Fruit fly (Drosophila melanogaster): Measurements from ENCODE around the gene CG15443.
A peak's percentile ranks its signal among the peaks of the same experiment; 100 is the strongest.

CG15443 gene

DNA sequence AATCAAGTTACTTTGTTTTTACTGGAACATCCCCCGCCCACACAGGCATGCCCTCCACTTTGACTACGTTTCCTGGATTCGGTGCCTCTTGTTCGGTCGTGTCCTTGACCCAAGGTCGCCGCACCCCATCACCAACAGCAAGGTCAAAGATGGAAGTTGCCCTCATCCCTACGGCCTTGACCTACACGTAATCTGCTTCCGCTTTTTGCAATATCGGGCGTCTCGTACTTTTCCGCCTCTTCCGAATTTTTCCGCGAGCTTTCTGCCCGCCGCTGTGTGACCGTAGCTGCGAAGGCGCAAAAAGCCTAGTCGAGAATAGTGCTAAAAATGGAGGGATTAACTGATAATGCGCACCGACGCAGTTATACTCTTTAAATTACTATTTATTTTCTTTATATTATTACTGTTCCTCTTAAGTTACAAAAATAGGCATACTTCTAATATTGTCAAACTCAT, 6.7 kb downstream of the CG15443 start, which contains the start of gene Gs1l (continued):
- no peak for TF ChIP-seq Sox100B (GFP tag; optimal IDR thresholded peaks at IDR 0.05)
- TF ChIP-seq ash1 (GFP tag; optimal IDR thresholded peaks at IDR 0.05) = no peak
- TF ChIP-seq ewg (GFP tag; optimal IDR thresholded peaks at IDR 0.05) = no peak
- no peak for TF ChIP-seq sens-2 (GFP tag; IDR thresholded peaks at IDR 0.05)
- no peak for TF ChIP-seq Six4 (GFP tag; optimal IDR thresholded peaks at IDR 0.05)
- TF ChIP-seq chm (GFP tag; IDR thresholded peaks at IDR 0.05) = peak; percentile 7; the same call in 1 of the 2 replicates
- TF ChIP-seq Jarid2 (GFP tag; optimal IDR thresholded peaks at IDR 0.05) = no peak
- no peak for TF ChIP-seq Sry-δ (GFP tag; optimal IDR thresholded peaks at IDR 0.05)
- TF ChIP-seq oc (tag; optimal IDR thresholded peaks at IDR 0.05) = no peak
- no peak for TF ChIP-seq CG12236 (GFP tag; optimal IDR thresholded peaks at IDR 0.05)
- TF ChIP-seq MBD-R2 (GFP tag; IDR thresholded peaks at IDR 0.05) = peak; percentile 86
- TF ChIP-seq CG10565 (GFP tag; optimal IDR thresholded peaks at IDR 0.05) = no peak
- TF ChIP-seq HHEX (GFP tag; optimal IDR thresholded peaks at IDR 0.05) = no peak
- peak; percentile 34 for TF ChIP-seq CG2712 (tag; optimal IDR thresholded peaks at IDR 0.05)
- TF ChIP-seq CG17612 (GFP tag; IDR thresholded peaks at IDR 0.05) = no peak
- TF ChIP-seq CrebB (tag; optimal IDR thresholded peaks at IDR 0.05) = no peak
- TF ChIP-seq Mad (GFP tag; optimal IDR thresholded peaks at IDR 0.05) = no peak
- no peak for TF ChIP-seq nerfin-2 (GFP tag; IDR thresholded peaks at IDR 0.05; ENCODE audit: partially characterized antibody)
- no peak for TF ChIP-seq eve (GFP tag; optimal IDR thresholded peaks at IDR 0.05)
- no peak for TF ChIP-seq slou (GFP tag; optimal IDR thresholded peaks at IDR 0.05)
- TF ChIP-seq Poxn (GFP tag; IDR thresholded peaks at IDR 0.05) = no peak
- no peak for TF ChIP-seq CG3281 (GFP tag; optimal IDR thresholded peaks at IDR 0.05)
- TF ChIP-seq seq (GFP tag; IDR thresholded peaks at IDR 0.05) = no peak
- TF ChIP-seq CG10147 (GFP tag; optimal IDR thresholded peaks at IDR 0.05) = peak; percentile 24
- TF ChIP-seq CG33213 (GFP tag; optimal IDR thresholded peaks at IDR 0.05) = no peak
- no peak for TF ChIP-seq wdn (GFP tag; IDR thresholded peaks at IDR 0.05)
- TF ChIP-seq Rx (GFP tag; IDR thresholded peaks at IDR 0.05) = no peak
- no peak for TF ChIP-seq CG13296 (GFP tag; optimal IDR thresholded peaks at IDR 0.05)
- TF ChIP-seq CG14014 (GFP tag; IDR thresholded peaks at IDR 0.05) = peak; percentile 35; the same call in 1 of the 2 replicates
- no peak for TF ChIP-seq CG7928 (GFP tag; optimal IDR thresholded peaks at IDR 0.05)
- TF ChIP-seq HmgD (GFP tag; optimal IDR thresholded peaks at IDR 0.05) = no peak
- TF ChIP-seq CG11696 (GFP tag; IDR thresholded peaks at IDR 0.05) = 0 out of 2 replicates have a peak, but pooled peaks have one; percentile 8
- TF ChIP-seq CG11247 (GFP tag; IDR thresholded peaks at IDR 0.05) = 0 out of 2 replicates have a peak, but pooled peaks have one; percentile 22
- no peak for TF ChIP-seq pros (GFP tag; optimal IDR thresholded peaks at IDR 0.05)
- TF ChIP-seq pzg (GFP tag; optimal IDR thresholded peaks at IDR 0.05) = peak; percentile 55
- TF ChIP-seq CG15269 (tag; optimal IDR thresholded peaks at IDR 0.05) = peak; percentile 49
- peak; percentile 19 for TF ChIP-seq Meics (GFP tag; optimal IDR thresholded peaks at IDR 0.05)
- TF ChIP-seq bcd (GFP tag; optimal IDR thresholded peaks at IDR 0.05) = peak; percentile 45
- TF ChIP-seq Camta (GFP tag; optimal IDR thresholded peaks at IDR 0.05) = no peak
- TF ChIP-seq ap (GFP tag; IDR thresholded peaks at IDR 0.05) = no peak
- no peak for TF ChIP-seq insv (GFP tag; optimal IDR thresholded peaks at IDR 0.05)
- TF ChIP-seq Atf-2 (GFP tag; optimal IDR thresholded peaks at IDR 0.05) = no peak
- TF ChIP-seq Trl (optimal IDR thresholded peaks at IDR 0.05) = no peak
- TF ChIP-seq Trl (GFP tag; optimal IDR thresholded peaks at IDR 0.05) = no peak
- TF ChIP-seq CHES-1-like (GFP tag; optimal IDR thresholded peaks at IDR 0.05) = no peak
- TF ChIP-seq hkb (optimal IDR thresholded peaks at IDR 0.05) = no peak
- TF ChIP-seq hkb (GFP tag; IDR thresholded peaks at IDR 0.05) = 0 out of 2 replicates have a peak, but pooled peaks have one; percentile 17
- no peak for TF ChIP-seq trh (GFP tag; optimal IDR thresholded peaks at IDR 0.05)
- TF ChIP-seq Bgb (GFP tag; IDR thresholded peaks at IDR 0.05; ENCODE audit: partially characterized antibody) = no peak
- TF ChIP-seq Gug (GFP tag; IDR thresholded peaks at IDR 0.05) = no peak
- TF ChIP-seq CG31224 (GFP tag; IDR thresholded peaks at IDR 0.05) = no peak
- no peak for TF ChIP-seq crc (GFP tag; optimal IDR thresholded peaks at IDR 0.05)
- TF ChIP-seq cas (GFP tag; IDR thresholded peaks at IDR 0.05) = no peak

Measured in whole organism, embryonic.